Worm (Caenorhabditis elegans): Measurements from ENCODE around the gene clec-20.

ce11 chrII:1579886-1580285, 15.2 kb downstream of the clec-20 start, which contains the start of gene math-38:
- TF ChIP-seq lin-15B (tag; optimal IDR thresholded peaks at IDR 0.05) (no peak), mxl-2 (GFP tag; conservative IDR thresholded peaks at IDR 0.05) (no peak), F37D6.2 (tag; optimal IDR thresholded peaks at IDR 0.05) (no peak), mep-1 (tag; optimal IDR thresholded peaks at IDR 0.05) (no peak), nhr-6 (tag; optimal IDR thresholded peaks at IDR 0.05) (no peak)

Measured in whole organism, L4 larva.